Fruit fly (Drosophila melanogaster): Measurements from ENCODE around the gene CG4553.

CG4553 gene

dm6 chr3R:25448318-25448717 is 28.4 kb downstream of the CG4553 start:
- TF ChIP-seq CG8478 (optimal IDR thresholded peaks at IDR 0.05): no peak
- TF ChIP-seq CTCF (optimal IDR thresholded peaks at IDR 0.05): no peak

- TF ChIP-seq CG8478 (optimal IDR thresholded peaks at IDR 0.05) (no peak), CTCF (optimal IDR thresholded peaks at IDR 0.05) (no peak)
These were observed 29.3 kb downstream of the CG4553 start for dm6 chr3R:25447451-25447850.

dm6 chr3R:25446482-25447300 is 30.0 kb downstream of the CG4553 start:
- TF ChIP-seq CTCF (optimal IDR thresholded peaks at IDR 0.05) (no peak), CG8478 (optimal IDR thresholded peaks at IDR 0.05) (no peak)

- no peak for TF ChIP-seq CTCF (optimal IDR thresholded peaks at IDR 0.05)
These were observed 30.9 kb downstream of the CG4553 start for dm6 chr3R:25445546-25446400.

- TF ChIP-seq CTCF (optimal IDR thresholded peaks at IDR 0.05): no peak
These were observed 38.2 kb downstream of the CG4553 start for dm6 chr3R:25438353-25438986.

- TF ChIP-seq CG8478 (optimal IDR thresholded peaks at IDR 0.05) (no peak), CTCF (optimal IDR thresholded peaks at IDR 0.05) (no peak)
These were observed 39.4 kb downstream of the CG4553 start for dm6 chr3R:25437254-25437810.

dm6 chr3R:25427175-25427574 is 49.5 kb downstream of the CG4553 start:
- TF ChIP-seq CTCF (optimal IDR thresholded peaks at IDR 0.05): peak; percentile 50 to 52
- TF ChIP-seq CG8478 (optimal IDR thresholded peaks at IDR 0.05): no peak

Data from S2 (cell line).